Fruit fly (Drosophila melanogaster) whole organism, embryonic: Measurements from ENCODE around the gene RfC3.

Experiments used
- CG12236 ChIP-seq: fragments of 200-800 bp; sonication (Bioruptor generic); optimal IDR thresholded peaks from 2 replicates; lab custom pipeline; 2016; ENCODE audit warnings: missing biosample characterization, missing genetic modification characterization
- CG12391 ChIP-seq: fragments of 200-800 bp; sonication (Bioruptor generic); optimal IDR thresholded peaks from 3 replicates; lab custom pipeline; 2018; ENCODE audit warnings: missing biosample characterization, mild to moderate bottlenecking, missing genetic modification characterization, moderate library complexity
- CG13624 ChIP-seq: fragments of 200-800 bp; sonication (Bioruptor generic); optimal IDR thresholded peaks from 2 replicates; lab custom pipeline; 2016; ENCODE audit warnings: missing biosample characterization, missing genetic modification characterization
- CG32772 ChIP-seq: fragments of 200-800 bp; sonication (Bioruptor generic); IDR thresholded peaks from 2 replicates; pipeline ENCODE4 v1.3.6; 2022; ENCODE audit warnings: missing biosample characterization, missing genetic modification characterization
- CG4424 ChIP-seq: fragments of 200-800 bp; sonication (Bioruptor generic); optimal IDR thresholded peaks from 3 replicates; lab custom pipeline; 2016; ENCODE audit warnings: missing biosample characterization, missing genetic modification characterization
- Ets97D ChIP-seq: fragments of 200-800 bp; sonication (Bioruptor generic); optimal IDR thresholded peaks from 3 replicates; lab custom pipeline; 2016; ENCODE audit warnings: missing biosample characterization, missing genetic modification characterization
- Gug ChIP-seq: fragments of 200-800 bp; sonication (Bioruptor generic); IDR thresholded peaks from 4 replicates; pipeline ENCODE4 v1.3.6; 2022; ENCODE audit warnings: missing biosample characterization, missing genetic modification characterization
- Hr78 ChIP-seq, 2 experiments: fragments of 200-800 bp in 1 of 2; fragments of >200 bp in 1 of 2; sonication (Bioruptor generic) in 1 of 2; optimal IDR thresholded peaks; 2 replicates each; lab custom pipeline; 2017 to 2019; ENCODE audit warnings: missing biosample characterization in 2 of 2, missing genetic modification characterization in 2 of 2, mild to moderate bottlenecking in 1 of 2, moderate library complexity in 1 of 2
- Sox102F ChIP-seq: fragments of 200-800 bp; sonication (Bioruptor generic); optimal IDR thresholded peaks from 2 replicates; lab custom pipeline; 2018; ENCODE audit warnings: missing biosample characterization, mild to moderate bottlenecking, missing genetic modification characterization, moderate library complexity
- abd-A ChIP-seq: fragments of 200-800 bp; sonication (Bioruptor generic); optimal IDR thresholded peaks from 3 replicates; lab custom pipeline; 2019; ENCODE audit warnings: missing biosample characterization, mild to moderate bottlenecking, missing genetic modification characterization, moderate library complexity
- esg ChIP-seq: fragments of 200-800 bp; sonication (Bioruptor generic); conservative IDR thresholded peaks from 2 replicates; pipeline ENCODE4 v1.3.6; 2022; ENCODE audit warnings: missing biosample characterization, missing genetic modification characterization

DNA sequence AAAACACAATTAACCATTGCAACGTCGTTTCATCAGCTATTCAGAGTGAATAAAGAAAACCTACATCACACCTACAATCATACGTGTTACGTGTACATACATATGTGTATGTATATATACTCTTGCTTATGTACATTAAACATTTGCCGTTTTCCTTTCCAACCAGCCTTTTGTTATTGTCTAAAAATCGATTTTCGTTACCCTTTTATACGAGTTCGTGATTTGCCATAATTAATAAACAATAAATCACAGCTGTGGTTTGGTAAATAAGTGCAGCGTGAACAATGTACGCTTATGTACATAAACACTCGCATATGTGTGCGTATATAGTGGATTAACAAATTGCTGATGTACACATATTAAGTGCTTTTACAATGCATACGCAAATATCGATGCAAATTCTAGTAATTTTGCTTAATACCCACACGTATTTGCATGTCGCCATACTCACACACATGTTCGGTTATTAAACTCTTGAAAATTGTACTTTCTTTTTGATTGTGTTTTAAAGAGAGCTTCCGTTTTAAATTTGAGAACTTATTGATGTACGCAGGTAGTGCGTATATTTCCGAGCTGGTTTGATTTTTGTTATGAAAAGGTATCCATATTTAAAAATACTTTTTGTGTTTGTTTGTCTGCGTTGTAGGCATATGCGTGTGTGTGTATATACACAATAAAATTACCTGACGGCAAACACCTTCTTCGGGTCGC, 22.0 kb upstream of the RfC3 start:
- TF ChIP-seq CG13624, result no peak
- TF ChIP-seq CG4424 (GFP tag; lab: Kevin White, UChicago), result no peak
- TF ChIP-seq CG12236 (GFP tag; lab: Kevin White, UChicago), result no peak
- TF ChIP-seq Hr78 (GFP tag; optimal IDR thresholded peaks at IDR 0.05; lab: Kevin White, UChicago), result no peak
- TF ChIP-seq CG12391, result no peak
- no peak for TF ChIP-seq CG32772 (GFP tag; lab: Robert Waterston, UW)
- TF ChIP-seq abd-A (tag; lab: Kevin White, UChicago), result no peak
- no peak for TF ChIP-seq esg (GFP tag; lab: Robert Waterston, UW)
- TF ChIP-seq Ets97D (GFP tag; lab: Kevin White, UChicago), result no peak
- no peak for TF ChIP-seq Gug (GFP tag; lab: Robert Waterston, UW)
- no peak for TF ChIP-seq Sox102F (GFP tag; lab: Kevin White, UChicago)
